Worm (Caenorhabditis elegans) whole organism, midembryonic: Measurements from ENCODE around the gene nhr-202.

Experiments
- cog-1 ChIP-seq: sonication (generic microtip); optimal IDR thresholded peaks from 2 replicates; lab custom pipeline; 2016; ENCODE audit warnings: missing genetic modification characterization, missing compliant biosample characterization
- med-1 ChIP-seq: sonication (generic microtip); optimal IDR thresholded peaks from 2 replicates; lab custom pipeline; 2017; ENCODE audit warnings: missing genetic modification characterization, mild to moderate bottlenecking, missing compliant biosample characterization, antibody characterized with exemption, missing genetic modification reagents; ENCODE audit not compliant: insufficient read depth
- ref-1 ChIP-seq: fragments of 200-800 bp; sonication (Bioruptor generic); conservative IDR thresholded peaks from 2 replicates; pipeline ENCODE4 v1.3.6; 2022; ENCODE audit warnings: missing genetic modification reagents, missing genetic modification characterization, missing compliant biosample characterization
- tab-1 ChIP-seq: fragments of 200-800 bp; sonication (Bioruptor generic); IDR thresholded peaks from 2 replicates; pipeline ENCODE4 v1.3.6; 2022; ENCODE audit warnings: missing genetic modification characterization, missing compliant biosample characterization
- ztf-29 ChIP-seq: fragments of 200-800 bp; sonication (Bioruptor generic); IDR thresholded peaks from 2 replicates; pipeline ENCODE4 v1.3.6; 2022; ENCODE audit warnings: missing genetic modification reagents, missing genetic modification characterization, missing compliant biosample characterization

DNA sequence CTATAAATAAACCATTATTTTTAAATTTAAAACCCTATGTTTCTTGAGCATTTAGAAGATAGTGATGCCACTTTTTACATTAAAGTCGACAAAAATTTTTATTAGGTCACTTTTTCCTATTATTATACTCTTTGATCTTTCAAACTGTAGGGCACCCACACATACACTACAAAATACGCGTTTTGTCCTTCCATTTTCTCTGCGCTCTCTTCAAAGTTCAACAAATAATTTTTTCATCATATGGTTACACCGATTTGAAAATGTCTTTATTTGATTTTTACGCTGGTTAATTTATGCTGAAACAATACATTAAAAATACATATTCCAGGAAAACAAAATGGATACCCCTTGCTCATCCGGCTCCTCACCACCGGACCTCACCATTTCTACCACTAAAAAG is at the start of gene nhr-202:
- TF ChIP-seq ztf-29 (GFP tag; lab: Robert Waterston, UW) (no peak), ref-1 (GFP tag; lab: Robert Waterston, UW) (no peak), med-1 (no peak), cog-1 (no peak), tab-1 (GFP tag; lab: Robert Waterston, UW) (no peak)
